Worm (Caenorhabditis elegans): Measurements from ENCODE around the gene twk-40.

DNA sequence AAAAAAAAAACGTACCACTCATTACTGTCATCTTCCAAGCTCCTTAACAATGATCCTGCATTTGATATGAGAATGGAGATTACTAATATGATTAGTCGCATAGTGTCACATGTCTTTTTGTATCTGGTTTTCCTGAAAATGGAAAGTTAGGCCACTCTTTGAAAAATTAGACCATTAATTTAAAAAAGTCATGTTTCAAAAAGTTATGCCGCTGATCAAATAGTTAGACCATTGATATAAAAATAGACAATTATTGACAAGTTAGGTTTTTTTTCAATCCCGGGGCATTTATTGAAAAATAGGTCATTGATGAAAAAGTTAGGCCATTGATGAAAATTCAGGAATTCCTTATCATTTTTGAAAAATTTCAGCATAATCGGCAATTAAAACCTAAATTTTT is 8.3 kb downstream of the twk-40 start, which contains the start of gene acc-4:
- TF ChIP-seq med-1 (GFP tag; optimal IDR thresholded peaks at IDR 0.05; ENCODE audit: insufficient read depth) (no peak), ref-1 (GFP tag; conservative IDR thresholded peaks at IDR 0.05) (no peak), tab-1 (GFP tag; IDR thresholded peaks at IDR 0.05) (no peak), ztf-23 (GFP tag; IDR thresholded peaks at IDR 0.05) (no peak)

All from whole organism, midembryonic.